Fruit fly (Drosophila melanogaster) whole organism, embryonic: ENCODE measurements around the gene CheA29a.

Source experiments
- Atf6 ChIP-seq: fragments of 200-800 bp; sonication (Bioruptor generic); IDR thresholded peaks from 2 replicates; pipeline ENCODE4 v1.3.6; 2022; ENCODE audit warnings: missing biosample characterization, missing genetic modification characterization
- BEAF-32 ChIP-seq: fragments of 200-800 bp; sonication (Bioruptor generic); optimal IDR thresholded peaks from 3 replicates; lab custom pipeline; 2017; ENCODE audit warnings: missing biosample characterization, missing genetic modification characterization, mild to moderate bottlenecking, moderate library complexity, missing genetic modification reagents
- CG10979 ChIP-seq: fragments of 200-800 bp; sonication (Bioruptor generic); optimal IDR thresholded peaks from 2 replicates; lab custom pipeline; 2018; ENCODE audit warnings: missing biosample characterization, mild to moderate bottlenecking, missing genetic modification characterization, moderate library complexity
- CG12155 ChIP-seq: fragments of 200-800 bp; sonication (Bioruptor generic); optimal IDR thresholded peaks from 3 replicates; lab custom pipeline; 2016; ENCODE audit warnings: missing biosample characterization, missing genetic modification characterization
- CG13296 ChIP-seq: fragments of 200-800 bp; sonication (Bioruptor generic); optimal IDR thresholded peaks from 3 replicates; lab custom pipeline; 2018; ENCODE audit warnings: missing biosample characterization, mild to moderate bottlenecking, missing genetic modification characterization
- CG13424 ChIP-seq: fragments of 200-800 bp; sonication (Bioruptor generic); optimal IDR thresholded peaks from 2 replicates; lab custom pipeline; 2019; ENCODE audit warnings: missing biosample characterization, mild to moderate bottlenecking, missing genetic modification characterization, moderate library complexity
- CG16779 ChIP-seq: fragments of 200-800 bp; sonication (Bioruptor generic); IDR thresholded peaks from 2 replicates; pipeline ENCODE4 v1.3.6; 2022; ENCODE audit warnings: missing biosample characterization, missing genetic modification characterization
- CG17359 ChIP-seq: fragments of 200-800 bp; sonication (Bioruptor generic); optimal IDR thresholded peaks from 3 replicates; lab custom pipeline; 2018; ENCODE audit warnings: missing biosample characterization, mild to moderate bottlenecking, missing genetic modification characterization, moderate library complexity
- CG1792 ChIP-seq: fragments of 200-800 bp; sonication (Bioruptor generic); optimal IDR thresholded peaks from 2 replicates; lab custom pipeline; 2016; ENCODE audit warnings: missing biosample characterization, missing genetic modification characterization
- CG18011 ChIP-seq: fragments of 200-800 bp; sonication (Bioruptor generic); optimal IDR thresholded peaks from 2 replicates; lab custom pipeline; 2017; ENCODE audit warnings: missing biosample characterization, missing genetic modification characterization, mild to moderate bottlenecking, moderate library complexity, missing genotype
- CG2120 ChIP-seq: fragments of 200-800 bp; sonication (Bioruptor generic); optimal IDR thresholded peaks from 3 replicates; lab custom pipeline; 2016; ENCODE audit warnings: missing biosample characterization, missing genetic modification characterization
- CG3163 ChIP-seq: fragments of 200-800 bp; sonication (Bioruptor generic); optimal IDR thresholded peaks from 3 replicates; lab custom pipeline; 2016; ENCODE audit warnings: missing biosample characterization, missing genetic modification characterization
- CG34224 ChIP-seq: fragments of 200-800 bp; sonication (Bioruptor generic); IDR thresholded peaks from 3 replicates; pipeline ENCODE4 v1.3.6; 2022; ENCODE audit warnings: missing biosample characterization, missing genetic modification characterization; ENCODE audit not compliant: partially characterized antibody
- CG4707 ChIP-seq: fragments of 200-800 bp; sonication (Bioruptor generic); optimal IDR thresholded peaks from 2 replicates; lab custom pipeline; 2018; ENCODE audit warnings: missing biosample characterization, mild to moderate bottlenecking, missing genetic modification characterization, moderate library complexity
- CG5245 ChIP-seq: fragments of 200-800 bp; sonication (Bioruptor generic); optimal IDR thresholded peaks from 3 replicates; lab custom pipeline; 2016; ENCODE audit warnings: missing biosample characterization, missing genetic modification characterization
- CG6765 ChIP-seq: fragments of 200-800 bp; sonication (Bioruptor generic); optimal IDR thresholded peaks from 3 replicates; lab custom pipeline; 2017; ENCODE audit warnings: missing biosample characterization, mild to moderate bottlenecking, missing genetic modification characterization
- CG7839 ChIP-seq: fragments of 200-800 bp; sonication (Bioruptor generic); optimal IDR thresholded peaks from 3 replicates; lab custom pipeline; 2018; ENCODE audit warnings: missing biosample characterization, mild to moderate bottlenecking, missing genetic modification characterization, moderate library complexity
- CG8924 ChIP-seq: fragments of 200-800 bp; optimal IDR thresholded peaks from 3 replicates; lab custom pipeline; 2019; ENCODE audit warnings: missing biosample characterization, mild to moderate bottlenecking, missing genetic modification characterization, moderate library complexity
- CG9932 ChIP-seq: fragments of 200-800 bp; sonication (Bioruptor generic); IDR thresholded peaks from 2 replicates; pipeline ENCODE4 v1.3.6; 2022; ENCODE audit warnings: missing biosample characterization, missing genetic modification characterization
- D ChIP-seq, 2 experiments: fragments of 200-800 bp in 1 of 2; fragments of >200 bp in 1 of 2; sonication (Bioruptor generic) in 1 of 2; optimal IDR thresholded peaks; 2 replicates in 1 of 2; 3 replicates in 1 of 2; lab custom pipeline; 2017; ENCODE audit warnings: mild to moderate bottlenecking in 1 of 2, missing biosample characterization in 1 of 2, missing genetic modification characterization in 1 of 2, missing genetic modification reagents in 1 of 2
- Deaf1 ChIP-seq: fragments of 200-800 bp; optimal IDR thresholded peaks from 3 replicates; lab custom pipeline; 2019; ENCODE audit warnings: missing biosample characterization, mild to moderate bottlenecking, missing genetic modification characterization, moderate library complexity
- Dref ChIP-seq: fragments of 200-800 bp; sonication (Bioruptor generic); IDR thresholded peaks from 2 replicates; pipeline ENCODE4 v1.3.6; 2022; ENCODE audit warnings: missing biosample characterization, missing genetic modification characterization
- ERR ChIP-seq: fragments of 200-800 bp; sonication (Bioruptor generic); optimal IDR thresholded peaks from 2 replicates; lab custom pipeline; 2016; ENCODE audit warnings: missing biosample characterization, missing genetic modification characterization
- Hand ChIP-seq: fragments of 200-800 bp; sonication (Bioruptor generic); optimal IDR thresholded peaks from 2 replicates; lab custom pipeline; 2017; ENCODE audit warnings: mild to moderate bottlenecking, missing biosample characterization, missing genetic modification reagents, missing genetic modification characterization
- Hsf ChIP-seq: fragments of 200-800 bp; sonication (Bioruptor generic); optimal IDR thresholded peaks from 3 replicates; lab custom pipeline; 2016; ENCODE audit warnings: missing biosample characterization, missing genetic modification characterization
- Lhr ChIP-seq: fragments of 200-800 bp; sonication (Bioruptor generic); optimal IDR thresholded peaks from 3 replicates; lab custom pipeline; 2017; ENCODE audit warnings: mild to moderate bottlenecking, missing biosample characterization, missing genetic modification reagents, missing genetic modification characterization
- NC2β ChIP-seq: fragments of 200-800 bp; sonication (Bioruptor generic); optimal IDR thresholded peaks from 2 replicates; lab custom pipeline; 2016; ENCODE audit warnings: missing biosample characterization, missing genetic modification characterization
- Scr ChIP-seq: fragments of 200-800 bp; sonication (Bioruptor generic); IDR thresholded peaks from 2 replicates; pipeline ENCODE4 v1.3.6; 2022; ENCODE audit warnings: missing biosample characterization, missing genetic modification characterization; ENCODE audit not compliant: partially characterized antibody
- Side ChIP-seq: fragments of 200-800 bp; sonication (Bioruptor generic); optimal IDR thresholded peaks from 2 replicates; lab custom pipeline; 2016; ENCODE audit warnings: missing biosample characterization, missing genetic modification characterization
- Trl ChIP-seq, 3 experiments: fragments of >200 bp in 2 of 3; fragments of 200-800 bp in 1 of 3; sonication (Bioruptor generic) in 1 of 3; optimal IDR thresholded peaks; 2 replicates in 1 of 3; 3 replicates in 2 of 3; lab custom pipeline; 2016 to 2017; ENCODE audit warnings: missing biosample characterization in 1 of 3, missing genetic modification characterization in 1 of 3
- Vsx1 ChIP-seq: fragments of 200-800 bp; sonication (Bioruptor generic); optimal IDR thresholded peaks from 2 replicates; lab custom pipeline; 2017; ENCODE audit warnings: missing biosample characterization, mild to moderate bottlenecking, missing genetic modification characterization, missing genetic modification reagents
- chm ChIP-seq: fragments of 200-800 bp; sonication (Bioruptor generic); IDR thresholded peaks from 2 replicates; pipeline ENCODE4 v1.3.6; 2022; ENCODE audit warnings: missing biosample characterization, missing genetic modification characterization
- crc ChIP-seq: fragments of 200-800 bp; sonication (Bioruptor generic); optimal IDR thresholded peaks from 2 replicates; lab custom pipeline; 2016; ENCODE audit warnings: missing biosample characterization, missing genetic modification characterization
- dpn ChIP-seq, 2 experiments: fragments of 200-800 bp; sonication (Bioruptor generic); optimal IDR thresholded peaks; 3 replicates each; lab custom pipeline; 2016; ENCODE audit warnings: missing biosample characterization in 2 of 2, missing genetic modification characterization in 2 of 2
- ftz-f1 ChIP-seq: fragments of 200-800 bp; sonication (Bioruptor generic); optimal IDR thresholded peaks from 2 replicates; lab custom pipeline; 2016; ENCODE audit warnings: missing biosample characterization, missing genetic modification characterization
- gfzf ChIP-seq: fragments of 200-800 bp; sonication (Bioruptor generic); optimal IDR thresholded peaks from 2 replicates; lab custom pipeline; 2016; ENCODE audit warnings: missing biosample characterization, mild to moderate bottlenecking, missing genetic modification characterization, moderate library complexity
- jumu ChIP-seq: fragments of 200-800 bp; sonication (Bioruptor generic); optimal IDR thresholded peaks from 3 replicates; lab custom pipeline; 2016; ENCODE audit warnings: missing biosample characterization, missing genetic modification characterization
- lab ChIP-seq: fragments of 200-800 bp; sonication (Bioruptor generic); optimal IDR thresholded peaks from 3 replicates; lab custom pipeline; 2017; ENCODE audit warnings: missing biosample characterization, missing genetic modification characterization, mild to moderate bottlenecking, moderate library complexity, missing genetic modification reagents
- lbe ChIP-seq: fragments of 200-800 bp; sonication (Bioruptor generic); optimal IDR thresholded peaks from 2 replicates; lab custom pipeline; 2016; ENCODE audit warnings: missing biosample characterization, mild to moderate bottlenecking, missing genetic modification characterization
- peb ChIP-seq: fragments of 200-800 bp; sonication (Bioruptor generic); IDR thresholded peaks from 2 replicates; pipeline ENCODE4 v1.3.6; 2022; ENCODE audit warnings: missing biosample characterization, missing genetic modification characterization
- pnt ChIP-seq: fragments of 200-800 bp; sonication (Bioruptor generic); optimal IDR thresholded peaks from 3 replicates; lab custom pipeline; 2016; ENCODE audit warnings: missing biosample characterization, missing genetic modification characterization
- pum ChIP-seq: fragments of 200-800 bp; sonication (Bioruptor generic); optimal IDR thresholded peaks from 2 replicates; lab custom pipeline; 2016; ENCODE audit warnings: missing biosample characterization, missing genetic modification characterization
- slbo ChIP-seq: fragments of 200-800 bp; sonication (Bioruptor generic); IDR thresholded peaks from 2 replicates; pipeline ENCODE4 v1.3.6; 2022; ENCODE audit warnings: missing biosample characterization, missing genetic modification characterization
- sna ChIP-seq: fragments of 200-800 bp; sonication (Bioruptor generic); IDR thresholded peaks from 2 replicates; pipeline ENCODE4 v1.3.6; 2022; ENCODE audit warnings: missing biosample characterization, missing genetic modification characterization; ENCODE audit not compliant: partially characterized antibody
- sug ChIP-seq: fragments of 200-800 bp; optimal IDR thresholded peaks from 2 replicates; lab custom pipeline; 2019; ENCODE audit warnings: missing biosample characterization, mild to moderate bottlenecking, missing genetic modification characterization, moderate library complexity
- trem ChIP-seq: fragments of 200-800 bp; optimal IDR thresholded peaks from 3 replicates; lab custom pipeline; 2019; ENCODE audit warnings: missing biosample characterization, mild to moderate bottlenecking, missing genetic modification characterization, moderate library complexity
- zfh2 ChIP-seq: fragments of 200-800 bp; sonication (Bioruptor generic); optimal IDR thresholded peaks from 2 replicates; lab custom pipeline; 2016; ENCODE audit warnings: missing biosample characterization, missing genetic modification characterization

The CheA29a gene

dm6 chr2L:8514748-8515147 lies 37.6 kb downstream of the CheA29a start, which contains the start of the genes CG13097 and PIG-U (continued):
- TF ChIP-seq Scr (GFP tag; lab: Robert Waterston, UW) (peak; percentile 96), crc (GFP tag; lab: Kevin White, UChicago) (peak; percentile 44), CG6765 (peak; percentile 57), CG16779 (GFP tag; lab: Robert Waterston, UW) (no peak), CG13296 (peak; percentile 80), ftz-f1 (GFP tag; lab: Kevin White, UChicago) (no peak)

- peak; percentile 31 for TF ChIP-seq sug
- peak; percentile 18 for TF ChIP-seq jumu (GFP tag; lab: Kevin White, UChicago)
- TF ChIP-seq Deaf1: peak; percentile 43
- no peak for TF ChIP-seq Atf6
- TF ChIP-seq CG10979: peak; percentile 18
- no peak for TF ChIP-seq CG1792
- TF ChIP-seq Trl (optimal IDR thresholded peaks at IDR 0.05; lab: Kevin White, UChicago): no peak
- TF ChIP-seq Trl (GFP tag; optimal IDR thresholded peaks at IDR 0.05; lab: Kevin White, UChicago): peak; percentile 30
- TF ChIP-seq ERR (GFP tag; lab: Kevin White, UChicago): peak; percentile 23
- TF ChIP-seq lbe (GFP tag; lab: Kevin White, UChicago): peak; percentile 72
- peak; percentile 59 for TF ChIP-seq BEAF-32
- TF ChIP-seq peb (GFP tag; lab: Robert Waterston, UW): no peak
- peak; percentile 9 for TF ChIP-seq CG8924 (tag; lab: Kevin White, UChicago)
- TF ChIP-seq chm: no peak
- TF ChIP-seq pnt (GFP tag; lab: Kevin White, UChicago): peak; percentile 9
- peak; percentile 7 for TF ChIP-seq Hsf (GFP tag; lab: Kevin White, UChicago)
- peak; percentile 66 for TF ChIP-seq CG2120 (GFP tag; lab: Kevin White, UChicago)
- no peak for TF ChIP-seq D (optimal IDR thresholded peaks at IDR 0.05; lab: Kevin White, UChicago)
- no peak for TF ChIP-seq D (GFP tag; optimal IDR thresholded peaks at IDR 0.05; lab: Kevin White, UChicago)
- TF ChIP-seq CG9932: peak; percentile 32; the same call in 1 of the 2 replicates
- TF ChIP-seq trem (tag; lab: Kevin White, UChicago): peak; percentile 78
- peak; percentile 78; the same call in 1 of the 2 replicates for TF ChIP-seq sna (GFP tag; lab: Robert Waterston, UW)
- no peak for TF ChIP-seq CG3163 (GFP tag; lab: Kevin White, UChicago)
- TF ChIP-seq CG17359 (tag; lab: Kevin White, UChicago): no peak
- peak; percentile 39 for TF ChIP-seq NC2β (GFP tag; lab: Kevin White, UChicago)
- TF ChIP-seq CG34224 (GFP tag; lab: Robert Waterston, UW): peak; percentile 49; the same call in 2 of the 3 replicates
- peak; percentile 69 for TF ChIP-seq CG4707 (GFP tag; lab: Kevin White, UChicago)
- TF ChIP-seq dpn (GFP tag; optimal IDR thresholded peaks at IDR 0.05; lab: Kevin White, UChicago): peak; percentile 31 to 51
- TF ChIP-seq zfh2 (GFP tag; lab: Kevin White, UChicago): peak; percentile 56
- TF ChIP-seq pum (GFP tag; lab: Kevin White, UChicago): peak; percentile 25
- TF ChIP-seq lab (GFP tag; lab: Kevin White, UChicago): no peak
- TF ChIP-seq Side (GFP tag; lab: Kevin White, UChicago): peak; percentile 34
- peak; percentile 9 for TF ChIP-seq CG13296
- peak; percentile 100 for TF ChIP-seq Vsx1 (GFP tag; lab: Kevin White, UChicago)
- peak; percentile 62 for TF ChIP-seq Dref (GFP tag; lab: Robert Waterston, UW)
- TF ChIP-seq CG13424 (tag; lab: Kevin White, UChicago): peak; percentile 35
- peak; percentile 26 for TF ChIP-seq gfzf (GFP tag; lab: Kevin White, UChicago)
- peak; percentile 3 for TF ChIP-seq CG7839 (tag; lab: Kevin White, UChicago)
- TF ChIP-seq Lhr (GFP tag; lab: Kevin White, UChicago): no peak
- peak; percentile 31 for TF ChIP-seq Hand (GFP tag; lab: Kevin White, UChicago)
- TF ChIP-seq CG18011: peak; percentile 42
- peak; percentile 22 for TF ChIP-seq CG5245 (GFP tag; lab: Kevin White, UChicago)
- no peak for TF ChIP-seq slbo (GFP tag; lab: Robert Waterston, UW)
- TF ChIP-seq CG12155: peak; percentile 26
These were observed 40.1 kb downstream of the CheA29a start, which contains the start of the genes mRpL51 and Uba4 for dm6 chr2L:8517256-8517694. Gene mRpL51, minus strand, starts transcription at chr2L:8517380. Gene Uba4, plus strand, starts transcription at chr2L:8517411.
